Fruit fly (Drosophila melanogaster) whole organism, wandering third instar larva: ENCODE results near the gene CG10333.

Source experiments
- Abd-B ChIP-seq: fragments of >200 bp; optimal IDR thresholded peaks from 2 replicates; lab custom pipeline; 2017; ENCODE audit warnings: missing biosample characterization, missing genetic modification characterization
- Dfd ChIP-seq: fragments of >200 bp; optimal IDR thresholded peaks from 2 replicates; lab custom pipeline; 2017; ENCODE audit warnings: missing biosample characterization, missing genetic modification characterization
- ey ChIP-seq: fragments of 200-800 bp; sonication (Bioruptor generic); optimal IDR thresholded peaks from 2 replicates; lab custom pipeline; 2016; ENCODE audit warnings: missing biosample characterization, missing genetic modification characterization
- h ChIP-seq: fragments of 200-800 bp; sonication (Bioruptor generic); optimal IDR thresholded peaks from 3 replicates; lab custom pipeline; 2016; ENCODE audit warnings: missing biosample characterization, mild to moderate bottlenecking, missing genetic modification characterization
- psq ChIP-seq: fragments of 200-800 bp; sonication (Bioruptor generic); optimal IDR thresholded peaks from 3 replicates; lab custom pipeline; 2017; ENCODE audit warnings: missing biosample characterization, mild to moderate bottlenecking, missing genetic modification characterization, moderate library complexity
- woc ChIP-seq: sonication (Bioruptor generic); optimal IDR thresholded peaks from 2 replicates; lab custom pipeline; 2016; ENCODE audit warnings: missing biosample characterization, mild to moderate bottlenecking, missing genetic modification characterization

- no peak for TF ChIP-seq psq (GFP tag; lab: Kevin White, UChicago)
- no peak for TF ChIP-seq ey (GFP tag; lab: Kevin White, UChicago)
- TF ChIP-seq Abd-B: no peak
- no peak for TF ChIP-seq Dfd (GFP tag; lab: Kevin White, UChicago)
- TF ChIP-seq h: no peak
- no peak for TF ChIP-seq woc (GFP tag; lab: Kevin White, UChicago)
Observed at dm6 chr2L:18606642-18607041, at the start of gene CG10333.
